Worm (Caenorhabditis elegans): ENCODE data around the gene twk-43.

DNA sequence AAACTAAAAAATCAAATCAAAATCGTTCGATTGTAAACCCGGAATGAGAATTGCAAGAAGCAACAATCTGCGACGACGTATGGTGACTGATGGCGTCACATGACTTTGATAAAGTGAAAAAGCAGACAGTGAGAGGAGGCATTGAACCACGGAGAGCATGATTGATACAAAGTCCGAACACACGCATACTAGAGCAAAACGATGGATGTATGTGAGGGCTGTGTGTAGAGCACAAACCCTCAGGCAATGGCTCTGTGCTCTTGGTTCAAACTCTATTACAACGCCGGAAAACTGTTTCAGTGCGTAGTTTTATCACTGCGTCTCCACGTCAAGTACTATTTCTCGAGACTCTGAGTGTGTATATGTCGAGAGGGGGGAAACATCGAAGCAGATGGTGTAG, 56.4 kb downstream of the twk-43 start:
- TF ChIP-seq B0019.2 (GFP tag; conservative IDR thresholded peaks at IDR 0.05) (no peak), dox-1 (GFP tag; IDR thresholded peaks at IDR 0.05) (no peak), attf-5 (GFP tag; optimal IDR thresholded peaks at IDR 0.05) (no peak), pha-4 (tag; optimal IDR thresholded peaks at IDR 0.05) (no peak), lin-54 (GFP tag; optimal IDR thresholded peaks at IDR 0.05) (no peak), ama-1 (optimal IDR thresholded peaks at IDR 0.05) (no peak), ama-1 (GFP tag; optimal IDR thresholded peaks at IDR 0.05) (no peak), unc-130 (GFP tag; optimal IDR thresholded peaks at IDR 0.05) (no peak), F49E8.2 (tag; optimal IDR thresholded peaks at IDR 0.05; ENCODE audit: insufficient read depth) (no peak), him-1 (tag; optimal IDR thresholded peaks at IDR 0.05) (no peak), nfyb-1 (GFP tag; IDR thresholded peaks at IDR 0.05) (no peak), F55B11.4 (tag; optimal IDR thresholded peaks at IDR 0.05; ENCODE audit: borderline replicate concordance, insufficient read depth) (no peak), gei-17 (GFP tag; optimal IDR thresholded peaks at IDR 0.05) (no peak), C17E4.6 (GFP tag; IDR thresholded peaks at IDR 0.05) (no peak)

Data from whole organism, young adult.